Fruit fly (Drosophila melanogaster): ENCODE data around the gene CG13606.
A peak's percentile ranks its signal among the peaks of the same experiment; 100 is the strongest.

CG13606 gene

DNA sequence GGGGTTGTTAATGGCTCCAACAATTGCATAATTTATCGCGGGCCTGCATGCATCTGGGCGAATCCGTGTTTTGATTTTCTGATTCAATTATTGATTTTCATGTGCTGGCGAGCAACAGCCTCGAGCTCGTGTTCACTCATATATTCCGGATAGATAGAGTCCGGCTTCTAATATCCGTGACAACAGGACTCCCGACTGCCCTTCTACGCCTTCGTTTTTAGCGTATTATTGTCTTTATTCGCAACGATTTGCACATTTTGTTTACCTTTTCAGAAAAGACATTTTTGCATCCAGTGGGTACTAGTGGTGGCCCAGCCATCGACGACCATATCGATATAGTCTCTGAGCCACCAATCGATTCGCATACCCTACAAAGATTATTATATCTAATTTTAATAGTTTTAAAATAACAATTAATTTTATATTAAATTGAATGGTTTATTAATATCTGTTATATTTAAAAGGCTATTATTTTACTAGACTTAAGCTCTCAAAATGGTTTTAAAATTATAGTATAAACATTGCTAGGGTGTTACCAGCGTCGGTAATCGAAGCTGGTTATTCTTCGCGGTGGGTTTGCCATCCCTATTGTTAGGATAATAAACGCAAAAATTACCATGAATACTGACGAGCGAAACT, 11.1 kb upstream of the CG13606 start, which contains the start of the genes Myo95E and TBC1d7 (continued):
- TF ChIP-seq pzg (GFP tag; optimal IDR thresholded peaks at IDR 0.05) = peak; percentile 50
- TF ChIP-seq CG11560 (tag; IDR thresholded peaks at IDR 0.05) = peak; percentile 81
- no peak for TF ChIP-seq CG8281 (tag; optimal IDR thresholded peaks at IDR 0.05)
- peak; percentile 92 for TF ChIP-seq Awh (GFP tag; IDR thresholded peaks at IDR 0.05)
- TF ChIP-seq TFAM (GFP tag; optimal IDR thresholded peaks at IDR 0.05) = no peak
- TF ChIP-seq row (GFP tag; IDR thresholded peaks at IDR 0.05) = peak; percentile 99
- TF ChIP-seq Vsx1 (GFP tag; optimal IDR thresholded peaks at IDR 0.05) = no peak
- peak; percentile 67 for TF ChIP-seq org-1 (GFP tag; optimal IDR thresholded peaks at IDR 0.05)
- TF ChIP-seq gsb (GFP tag; IDR thresholded peaks at IDR 0.05) = peak; percentile 89
- peak; percentile 92 for TF ChIP-seq ttk (GFP tag; IDR thresholded peaks at IDR 0.05)
- TF ChIP-seq ftz-f1 (GFP tag; optimal IDR thresholded peaks at IDR 0.05) = no peak
- peak; percentile 89 for TF ChIP-seq Xbp1 (GFP tag; optimal IDR thresholded peaks at IDR 0.05)
- no peak for TF ChIP-seq Dad (GFP tag; optimal IDR thresholded peaks at IDR 0.05)
- TF ChIP-seq Fer2 (tag; optimal IDR thresholded peaks at IDR 0.05) = peak; percentile 73
- peak; percentile 86 for TF ChIP-seq CG10979 (tag; optimal IDR thresholded peaks at IDR 0.05)
- TF ChIP-seq Sry-β (GFP tag; optimal IDR thresholded peaks at IDR 0.05) = peak; percentile 64
- no peak for TF ChIP-seq Lhr (GFP tag; optimal IDR thresholded peaks at IDR 0.05)
- TF ChIP-seq gt (GFP tag; IDR thresholded peaks at IDR 0.05) = peak; percentile 72
- TF ChIP-seq dpn (GFP tag; optimal IDR thresholded peaks at IDR 0.05) = peak; percentile 7 to 91
- TF ChIP-seq NC2β (GFP tag; optimal IDR thresholded peaks at IDR 0.05) = no peak
- no peak for TF ChIP-seq Lpt (GFP tag; optimal IDR thresholded peaks at IDR 0.05)
- TF ChIP-seq chm (GFP tag; IDR thresholded peaks at IDR 0.05) = peak; percentile 82
- no peak for TF ChIP-seq Trl (optimal IDR thresholded peaks at IDR 0.05)
- TF ChIP-seq Trl (GFP tag; optimal IDR thresholded peaks at IDR 0.05) = peak; percentile 46
- peak; percentile 66; the same call in 1 of the 2 replicates for TF ChIP-seq sna (GFP tag; IDR thresholded peaks at IDR 0.05; ENCODE audit: partially characterized antibody)
- no peak for TF ChIP-seq da (GFP tag; optimal IDR thresholded peaks at IDR 0.05)
- TF ChIP-seq Dp (GFP tag; optimal IDR thresholded peaks at IDR 0.05) = peak; percentile 10
- TF ChIP-seq BtbVII (GFP tag; optimal IDR thresholded peaks at IDR 0.05) = peak; percentile 44
- no peak for TF ChIP-seq mld (GFP tag; IDR thresholded peaks at IDR 0.05; ENCODE audit: partially characterized antibody)
- peak; percentile 88 for TF ChIP-seq Meics (GFP tag; optimal IDR thresholded peaks at IDR 0.05)
- TF ChIP-seq mam (GFP tag; optimal IDR thresholded peaks at IDR 0.05) = peak; percentile 56
- TF ChIP-seq sisA (GFP tag; IDR thresholded peaks at IDR 0.05) = peak; percentile 90
- TF ChIP-seq CG7786 (GFP tag; optimal IDR thresholded peaks at IDR 0.05) = peak; percentile 15
- peak; percentile 83 for TF ChIP-seq Nf-YA (GFP tag; IDR thresholded peaks at IDR 0.05)
- TF ChIP-seq NC2α (GFP tag; optimal IDR thresholded peaks at IDR 0.05) = no peak
- no peak for TF ChIP-seq abd-A (tag; optimal IDR thresholded peaks at IDR 0.05)
- peak; percentile 93 for TF ChIP-seq CoRest (tag; optimal IDR thresholded peaks at IDR 0.05)
- peak; percentile 75 for TF ChIP-seq CG30020 (tag; optimal IDR thresholded peaks at IDR 0.05)
- TF ChIP-seq hth (optimal IDR thresholded peaks at IDR 0.05) = no peak
- TF ChIP-seq vvl (GFP tag; IDR thresholded peaks at IDR 0.05) = peak; percentile 97
- no peak for TF ChIP-seq prd (optimal IDR thresholded peaks at IDR 0.05)
- peak; percentile 96 for TF ChIP-seq prd (GFP tag; IDR thresholded peaks at IDR 0.05)
- TF ChIP-seq grn (GFP tag; optimal IDR thresholded peaks at IDR 0.05) = no peak
- peak; percentile 81 for TF ChIP-seq fd3F (GFP tag; optimal IDR thresholded peaks at IDR 0.05)
- TF ChIP-seq Chrac-16 (GFP tag; optimal IDR thresholded peaks at IDR 0.05) = peak; percentile 86
- no peak for TF ChIP-seq eyg (GFP tag; optimal IDR thresholded peaks at IDR 0.05)
- TF ChIP-seq NfI (GFP tag; optimal IDR thresholded peaks at IDR 0.05) = peak; percentile 86
- TF ChIP-seq otp (GFP tag; IDR thresholded peaks at IDR 0.05) = peak; percentile 85
- peak; percentile 93 for TF ChIP-seq ap (GFP tag; IDR thresholded peaks at IDR 0.05)
- TF ChIP-seq CG34224 (GFP tag; IDR thresholded peaks at IDR 0.05; ENCODE audit: partially characterized antibody) = peak; percentile 71; the same call in 2 of the 3 replicates
- TF ChIP-seq CG9876 (GFP tag; optimal IDR thresholded peaks at IDR 0.05) = no peak
- peak; percentile 86 for TF ChIP-seq CG11247 (GFP tag; IDR thresholded peaks at IDR 0.05)

Measured in whole organism, embryonic.